Worm (Caenorhabditis elegans) whole organism, mixed stage, embryonic: ENCODE data around the gene T05C7.5.

Experiments
- blmp-1 ChIP-seq: fragments of 150-350 bp; optimal IDR thresholded peaks from 2 replicates; lab custom pipeline; 2014; ENCODE audit warnings: missing biosample characterization, missing genetic modification characterization
- ces-1 ChIP-seq: fragments of 150-350 bp; optimal IDR thresholded peaks from 2 replicates; lab custom pipeline; 2014; ENCODE audit warnings: missing biosample characterization, missing genetic modification reagents, missing genetic modification characterization
- elt-1 ChIP-seq: sonication (generic microtip); optimal IDR thresholded peaks from 2 replicates; lab custom pipeline; 2017; ENCODE audit warnings: missing genetic modification characterization, mild to moderate bottlenecking, missing compliant biosample characterization, antibody characterized with exemption, moderate library complexity, borderline replicate concordance; ENCODE audit not compliant: insufficient read depth
- elt-3 ChIP-seq: fragments of 150-350 bp; optimal IDR thresholded peaks from 2 replicates; lab custom pipeline; 2014; ENCODE audit warnings: missing biosample characterization, missing genetic modification characterization
- flh-1 ChIP-seq: fragments of 200-800 bp; sonication (Bioruptor generic); optimal IDR thresholded peaks from 2 replicates; lab custom pipeline; 2018; ENCODE audit warnings: mild to moderate bottlenecking, missing genetic modification characterization, moderate library complexity, missing compliant biosample characterization
- ham-2 ChIP-seq: fragments of 200-800 bp; sonication (Bioruptor generic); optimal IDR thresholded peaks from 2 replicates; lab custom pipeline; 2018; ENCODE audit warnings: mild to moderate bottlenecking, missing genetic modification characterization, missing compliant biosample characterization
- lsy-2 ChIP-seq: fragments of 150-350 bp; optimal IDR thresholded peaks from 2 replicates; lab custom pipeline; 2014; ENCODE audit warnings: missing biosample characterization, missing genetic modification characterization
- nhr-237 ChIP-seq: fragments of 150-350 bp; optimal IDR thresholded peaks from 2 replicates; lab custom pipeline; 2014; ENCODE audit warnings: missing biosample characterization, missing genetic modification characterization
- nhr-28 ChIP-seq: fragments of 150-350 bp; optimal IDR thresholded peaks from 2 replicates; lab custom pipeline; 2014; ENCODE audit warnings: missing biosample characterization, missing genetic modification characterization
- nhr-76 ChIP-seq: sonication (generic microtip); optimal IDR thresholded peaks from 2 replicates; lab custom pipeline; 2017; ENCODE audit warnings: missing biosample characterization, missing genetic modification characterization
- pha-4 ChIP-seq: fragments of 150-350 bp; optimal IDR thresholded peaks from 2 replicates; lab custom pipeline; 2018; ENCODE audit warnings: missing biosample characterization, missing genetic modification reagents, missing genetic modification characterization
- snpc-4 ChIP-seq: fragments of 150-350 bp; optimal IDR thresholded peaks from 2 replicates; lab custom pipeline; 2014; ENCODE audit warnings: missing biosample characterization, missing genetic modification characterization
- unc-39 ChIP-seq: fragments of 150-350 bp; optimal IDR thresholded peaks from 2 replicates; lab custom pipeline; 2014; ENCODE audit warnings: missing biosample characterization, missing genetic modification characterization

DNA sequence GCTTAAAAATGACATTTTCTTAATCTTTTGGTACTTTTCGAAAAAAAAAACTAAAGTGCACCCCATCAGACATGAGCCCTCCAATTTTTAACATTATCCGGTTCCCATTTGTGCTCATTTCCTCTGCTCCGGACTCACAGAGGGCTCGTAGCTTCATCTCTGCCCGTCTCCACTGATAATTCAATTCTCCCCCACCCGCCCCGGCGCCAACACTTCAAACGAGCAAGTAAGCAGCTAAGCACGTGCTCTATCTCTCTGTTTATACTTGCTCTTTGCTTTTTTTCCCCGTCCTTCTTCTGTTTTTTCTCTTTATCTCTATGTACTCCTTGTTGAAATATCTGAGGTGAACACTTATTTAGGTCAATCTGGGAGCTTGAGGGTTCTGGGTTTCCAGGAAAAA, 20.5 kb upstream of the T05C7.5 start, which contains the start of gene T05C7.9:
- peak; percentile 58 for TF ChIP-seq ces-1 (GFP tag; lab: Kevin White, UChicago)
- TF ChIP-seq blmp-1 (tag; lab: Kevin White, UChicago) = no peak
- TF ChIP-seq lsy-2 (tag; lab: Kevin White, UChicago) = no peak
- TF ChIP-seq nhr-76 (tag; lab: Kevin White, UChicago) = no peak
- no peak for TF ChIP-seq pha-4 (tag; lab: Kevin White, UChicago)
- no peak for TF ChIP-seq flh-1
- no peak for TF ChIP-seq nhr-28 (tag; lab: Kevin White, UChicago)
- no peak for TF ChIP-seq elt-1 (tag; lab: Kevin White, UChicago)
- no peak for TF ChIP-seq snpc-4 (tag; lab: Kevin White, UChicago)
- no peak for TF ChIP-seq nhr-237 (tag; lab: Kevin White, UChicago)
- TF ChIP-seq unc-39 (tag; lab: Kevin White, UChicago) = no peak
- TF ChIP-seq elt-3 = no peak
- TF ChIP-seq ham-2 (GFP tag; lab: Kevin White, UChicago) = no peak
